ENCODE assay signal across 1 fruit fly cellular context in genomic region chr3L:604701-605100, dm6.
A peak's percentile ranks its signal among the peaks of the same experiment; 100 is the strongest.
TF ChIP-seq lines count a peak whose summit lies in the region.

No protein-coding gene starts in this region.

TF ChIP-seq in whole organism, embryonic, 481 proteins besides CTCF, POLR2A, EP300 and RAD21 (continued from another document):
- no peak for TF ChIP-seq Stat92E (GFP tag; optimal IDR thresholded peaks at IDR 0.05; lab: Kevin White, UChicago)
- TF ChIP-seq NC2α (GFP tag; optimal IDR thresholded peaks at IDR 0.05; lab: Kevin White, UChicago): no peak
- no peak for TF ChIP-seq Fer3 (tag; optimal IDR thresholded peaks at IDR 0.05; lab: Kevin White, UChicago)
- no peak for TF ChIP-seq Fer1 (GFP tag; optimal IDR thresholded peaks at IDR 0.05; lab: Kevin White, UChicago)
- TF ChIP-seq pum (GFP tag; optimal IDR thresholded peaks at IDR 0.05; lab: Kevin White, UChicago): no peak
- no peak for TF ChIP-seq Ravus (GFP tag; IDR thresholded peaks at IDR 0.05; lab: Robert Waterston, UW)
- no peak for TF ChIP-seq Usf (GFP tag; optimal IDR thresholded peaks at IDR 0.05; lab: Kevin White, UChicago)
- no peak for TF ChIP-seq slbo (GFP tag; IDR thresholded peaks at IDR 0.05; lab: Robert Waterston, UW)
- no peak for TF ChIP-seq Six4 (GFP tag; optimal IDR thresholded peaks at IDR 0.05; lab: Kevin White, UChicago)
- TF ChIP-seq CG8944 (GFP tag; optimal IDR thresholded peaks at IDR 0.05; lab: Kevin White, UChicago): no peak
- no peak for TF ChIP-seq CG13624 (GFP tag; optimal IDR thresholded peaks at IDR 0.05; lab: Kevin White, UChicago)
- TF ChIP-seq CG9932 (GFP tag; IDR thresholded peaks at IDR 0.05; lab: Robert Waterston, UW): no peak
- TF ChIP-seq CG4282 (GFP tag; optimal IDR thresholded peaks at IDR 0.05; lab: Kevin White, UChicago): no peak
- TF ChIP-seq ase (GFP tag; IDR thresholded peaks at IDR 0.05; lab: Robert Waterston, UW): no peak
- TF ChIP-seq phol (tag; optimal IDR thresholded peaks at IDR 0.05; lab: Kevin White, UChicago): peak; percentile 10
- TF ChIP-seq dan (GFP tag; IDR thresholded peaks at IDR 0.05; lab: Robert Waterston, UW): no peak
- peak; percentile 65 for TF ChIP-seq pita (GFP tag; optimal IDR thresholded peaks at IDR 0.05; lab: Kevin White, UChicago)
- TF ChIP-seq cad (GFP tag; optimal IDR thresholded peaks at IDR 0.05; lab: Kevin White, UChicago): no peak
- TF ChIP-seq Sin3A (optimal IDR thresholded peaks at IDR 0.05; lab: Kevin White, UChicago): no peak
- TF ChIP-seq CG30403 (GFP tag; optimal IDR thresholded peaks at IDR 0.05; lab: Kevin White, UChicago): no peak
- TF ChIP-seq HLHmδ (GFP tag; optimal IDR thresholded peaks at IDR 0.05; lab: Kevin White, UChicago): no peak
- TF ChIP-seq gcm (GFP tag; optimal IDR thresholded peaks at IDR 0.05; lab: Kevin White, UChicago): peak; percentile 54
- no peak for TF ChIP-seq seq (GFP tag; IDR thresholded peaks at IDR 0.05; lab: Robert Waterston, UW)
- TF ChIP-seq slp2 (GFP tag; optimal IDR thresholded peaks at IDR 0.05; lab: Kevin White, UChicago): no peak
- peak; percentile 25 for TF ChIP-seq CG14710 (tag; optimal IDR thresholded peaks at IDR 0.05; lab: Kevin White, UChicago)
- no peak for TF ChIP-seq CG15601 (tag; optimal IDR thresholded peaks at IDR 0.05; lab: Kevin White, UChicago)
- TF ChIP-seq crc (GFP tag; optimal IDR thresholded peaks at IDR 0.05; lab: Kevin White, UChicago): no peak
- no peak for TF ChIP-seq NC2β (GFP tag; optimal IDR thresholded peaks at IDR 0.05; lab: Kevin White, UChicago)
- no peak for TF ChIP-seq CG5953 (GFP tag; IDR thresholded peaks at IDR 0.05; lab: Robert Waterston, UW)
- peak; percentile 43; the same call in 1 of the 2 replicates for TF ChIP-seq hbn (GFP tag; IDR thresholded peaks at IDR 0.05; lab: Robert Waterston, UW; ENCODE audit: partially characterized antibody)
- TF ChIP-seq ERR (GFP tag; optimal IDR thresholded peaks at IDR 0.05; lab: Kevin White, UChicago): no peak
- peak; percentile 20 for TF ChIP-seq CG13894 (tag; optimal IDR thresholded peaks at IDR 0.05; lab: Kevin White, UChicago)
- TF ChIP-seq CG14965 (GFP tag; optimal IDR thresholded peaks at IDR 0.05; lab: Kevin White, UChicago; ENCODE audit: borderline replicate concordance): no peak
- no peak for TF ChIP-seq CG7556 (GFP tag; optimal IDR thresholded peaks at IDR 0.05; lab: Kevin White, UChicago)
- TF ChIP-seq CG8924 (tag; optimal IDR thresholded peaks at IDR 0.05; lab: Kevin White, UChicago): peak; percentile 9
- no peak for TF ChIP-seq bcd (GFP tag; optimal IDR thresholded peaks at IDR 0.05; lab: Kevin White, UChicago)
- TF ChIP-seq nau (GFP tag; optimal IDR thresholded peaks at IDR 0.05; lab: Kevin White, UChicago): no peak
- TF ChIP-seq Hsf (GFP tag; optimal IDR thresholded peaks at IDR 0.05; lab: Kevin White, UChicago): no peak
- no peak for TF ChIP-seq Myb (GFP tag; optimal IDR thresholded peaks at IDR 0.05; lab: Kevin White, UChicago)
- TF ChIP-seq Dip3 (GFP tag; optimal IDR thresholded peaks at IDR 0.05; lab: Kevin White, UChicago): no peak
- TF ChIP-seq CG6765 (GFP tag; optimal IDR thresholded peaks at IDR 0.05; lab: Kevin White, UChicago): no peak
- TF ChIP-seq CG17385 (GFP tag; optimal IDR thresholded peaks at IDR 0.05; lab: Kevin White, UChicago): no peak
- no peak for TF ChIP-seq org-1 (GFP tag; optimal IDR thresholded peaks at IDR 0.05; lab: Kevin White, UChicago)
- no peak for TF ChIP-seq CG9437 (GFP tag; optimal IDR thresholded peaks at IDR 0.05; lab: Kevin White, UChicago)
- TF ChIP-seq pfk (GFP tag; optimal IDR thresholded peaks at IDR 0.05; lab: Kevin White, UChicago): no peak
- no peak for TF ChIP-seq Doc2 (GFP tag; IDR thresholded peaks at IDR 0.05; lab: Robert Waterston, UW)
- no peak for TF ChIP-seq CG17361 (GFP tag; IDR thresholded peaks at IDR 0.05; lab: Robert Waterston, UW)
- no peak for TF ChIP-seq CG11247 (GFP tag; IDR thresholded peaks at IDR 0.05; lab: Robert Waterston, UW)
- TF ChIP-seq CG7839 (tag; optimal IDR thresholded peaks at IDR 0.05; lab: Kevin White, UChicago): no peak
- no peak for TF ChIP-seq otp (GFP tag; IDR thresholded peaks at IDR 0.05; lab: Robert Waterston, UW)
- TF ChIP-seq Mes4 (GFP tag; optimal IDR thresholded peaks at IDR 0.05; lab: Kevin White, UChicago): no peak
- no peak for TF ChIP-seq CG9797 (GFP tag; optimal IDR thresholded peaks at IDR 0.05; lab: Kevin White, UChicago)
- TF ChIP-seq Rfx (GFP tag; IDR thresholded peaks at IDR 0.05; lab: Robert Waterston, UW): no peak
- no peak for TF ChIP-seq dm (GFP tag; optimal IDR thresholded peaks at IDR 0.05; lab: Kevin White, UChicago)
- TF ChIP-seq CG7745 (tag; optimal IDR thresholded peaks at IDR 0.05; lab: Kevin White, UChicago): no peak
- no peak for TF ChIP-seq CG10959 (GFP tag; IDR thresholded peaks at IDR 0.05; lab: Robert Waterston, UW)
- no peak for TF ChIP-seq chn (GFP tag; optimal IDR thresholded peaks at IDR 0.05; lab: Kevin White, UChicago)
- TF ChIP-seq Bteb2 (GFP tag; optimal IDR thresholded peaks at IDR 0.05; lab: Kevin White, UChicago): no peak
- no peak for TF ChIP-seq vnd (GFP tag; IDR thresholded peaks at IDR 0.05; lab: Robert Waterston, UW; ENCODE audit: partially characterized antibody)
- TF ChIP-seq E2f2 (GFP tag; IDR thresholded peaks at IDR 0.05; lab: Robert Waterston, UW): peak; percentile 90
- TF ChIP-seq CG8765 (GFP tag; IDR thresholded peaks at IDR 0.05; lab: Robert Waterston, UW): no peak
- no peak for TF ChIP-seq CG3281 (GFP tag; optimal IDR thresholded peaks at IDR 0.05; lab: Kevin White, UChicago)
- no peak for TF ChIP-seq CG17359 (tag; optimal IDR thresholded peaks at IDR 0.05; lab: Kevin White, UChicago)
- TF ChIP-seq gsb-n (tag; optimal IDR thresholded peaks at IDR 0.05; lab: Kevin White, UChicago): no peak
- TF ChIP-seq ara (GFP tag; IDR thresholded peaks at IDR 0.05; lab: Robert Waterston, UW): no peak
- no peak for TF ChIP-seq hb (GFP tag; IDR thresholded peaks at IDR 0.05; lab: Robert Waterston, UW; ENCODE audit: partially characterized antibody)
- TF ChIP-seq twi (tag; optimal IDR thresholded peaks at IDR 0.05; lab: Kevin White, UChicago): no peak
- no peak for TF ChIP-seq chif (GFP tag; optimal IDR thresholded peaks at IDR 0.05; lab: Kevin White, UChicago)
- no peak for TF ChIP-seq Blimp-1 (GFP tag; optimal IDR thresholded peaks at IDR 0.05; lab: Kevin White, UChicago)
- TF ChIP-seq H15 (GFP tag; IDR thresholded peaks at IDR 0.05; lab: Robert Waterston, UW): no peak
- TF ChIP-seq ken (GFP tag; IDR thresholded peaks at IDR 0.05; lab: Robert Waterston, UW): no peak
- no peak for TF ChIP-seq TFAM (GFP tag; optimal IDR thresholded peaks at IDR 0.05; lab: Kevin White, UChicago)
- TF ChIP-seq nom (GFP tag; optimal IDR thresholded peaks at IDR 0.05; lab: Kevin White, UChicago): no peak
- no peak for TF ChIP-seq CG8281 (tag; optimal IDR thresholded peaks at IDR 0.05; lab: Kevin White, UChicago)
- peak; percentile 31; the same call in 2 of the 4 replicates for TF ChIP-seq Dll (GFP tag; IDR thresholded peaks at IDR 0.05; lab: Robert Waterston, UW; ENCODE audit: partially characterized antibody)
- TF ChIP-seq CG18011 (GFP tag; optimal IDR thresholded peaks at IDR 0.05; lab: Kevin White, UChicago): no peak
- no peak for TF ChIP-seq Ada2b (GFP tag; IDR thresholded peaks at IDR 0.05; lab: Robert Waterston, UW)
- TF ChIP-seq CG1832 (GFP tag; optimal IDR thresholded peaks at IDR 0.05; lab: Kevin White, UChicago): no peak
- peak; percentile 52; the same call in 1 of the 2 replicates for TF ChIP-seq amos (GFP tag; IDR thresholded peaks at IDR 0.05; lab: Robert Waterston, UW; ENCODE audit: partially characterized antibody)
- no peak for TF ChIP-seq CG12155 (GFP tag; optimal IDR thresholded peaks at IDR 0.05; lab: Kevin White, UChicago)
- TF ChIP-seq CG4820 (GFP tag; optimal IDR thresholded peaks at IDR 0.05; lab: Kevin White, UChicago): no peak
- TF ChIP-seq sqz (GFP tag; optimal IDR thresholded peaks at IDR 0.05; lab: Kevin White, UChicago): no peak
- no peak for TF ChIP-seq insv (GFP tag; optimal IDR thresholded peaks at IDR 0.05; lab: Kevin White, UChicago)
- TF ChIP-seq h (optimal IDR thresholded peaks at IDR 0.05; lab: Kevin White, UChicago): no peak
- TF ChIP-seq croc (GFP tag; conservative IDR thresholded peaks at IDR 0.05; lab: Robert Waterston, UW): no peak
- TF ChIP-seq Drgx (GFP tag; IDR thresholded peaks at IDR 0.05; lab: Robert Waterston, UW): no peak
- peak; percentile 67 for TF ChIP-seq zen (tag; optimal IDR thresholded peaks at IDR 0.05; lab: Kevin White, UChicago)
- peak; percentile 68 for TF ChIP-seq unc-4 (GFP tag; IDR thresholded peaks at IDR 0.05; lab: Robert Waterston, UW; ENCODE audit: partially characterized antibody)
- TF ChIP-seq CG3726 (GFP tag; IDR thresholded peaks at IDR 0.05; lab: Robert Waterston, UW): no peak
TF ChIP-seq in whole organism, embryonic: peak in this region for 34.
